Worm (Caenorhabditis elegans) whole organism, young adult: ENCODE results near the gene C41C4.9.

ENCODE experiments used
- F22D6.2 ChIP-seq: sonication (generic microtip); optimal IDR thresholded peaks from 2 replicates; lab custom pipeline; 2016; ENCODE audit warnings: mild to moderate bottlenecking, missing genetic modification characterization, missing compliant biosample characterization
- ama-1 ChIP-seq, 3 experiments: fragments of 150-350 bp in 1 of 3; sonication (generic microtip) in 2 of 3; optimal IDR thresholded peaks; 2 replicates each; lab custom pipeline; 2014 to 2018; ENCODE audit warnings: missing biosample characterization in 2 of 3, missing genetic modification characterization in 2 of 3, missing genetic modification reagents in 2 of 3
- attf-3 ChIP-seq: fragments of 200-800 bp; sonication (Bioruptor generic); conservative IDR thresholded peaks from 2 replicates; pipeline ENCODE4 v1.3.6; 2022; ENCODE audit warnings: missing genetic modification reagents, missing genetic modification characterization, missing compliant biosample characterization
- bed-2 ChIP-seq: fragments of 200-800 bp; sonication (Bioruptor generic); IDR thresholded peaks from 2 replicates; pipeline ENCODE4 v1.3.6; 2022; ENCODE audit warnings: missing genetic modification reagents, missing genetic modification characterization, missing compliant biosample characterization
- dpl-1 ChIP-seq: fragments of 150-350 bp; optimal IDR thresholded peaks from 2 replicates; lab custom pipeline; 2014; ENCODE audit warnings: missing biosample characterization, missing genetic modification reagents, missing genetic modification characterization
- hmg-1.2 ChIP-seq: fragments of 200-800 bp; sonication (Bioruptor generic); IDR thresholded peaks from 2 replicates; pipeline ENCODE4 v1.3.6; 2022; ENCODE audit warnings: missing genetic modification reagents, missing genetic modification characterization, missing compliant biosample characterization
- lin-40 ChIP-seq: sonication (generic microtip); optimal IDR thresholded peaks from 2 replicates; lab custom pipeline; 2016; ENCODE audit warnings: missing genetic modification characterization, mild to moderate bottlenecking, missing compliant biosample characterization, missing genotype, missing genetic modification reagents
- madf-6 ChIP-seq: fragments of 200-800 bp; sonication (Bioruptor generic); IDR thresholded peaks from 2 replicates; pipeline ENCODE4 v1.3.6; 2022; ENCODE audit warnings: missing genetic modification reagents, missing genetic modification characterization, missing compliant biosample characterization
- mel-28 ChIP-seq: sonication (generic microtip); optimal IDR thresholded peaks from 2 replicates; lab custom pipeline; 2016; ENCODE audit warnings: borderline replicate concordance, mild to moderate bottlenecking, missing genetic modification characterization, missing compliant biosample characterization
- nhr-179 ChIP-seq: sonication (generic microtip); optimal IDR thresholded peaks from 2 replicates; lab custom pipeline; 2016; ENCODE audit warnings: mild to moderate bottlenecking, missing genetic modification characterization, missing compliant biosample characterization
- sea-2 ChIP-seq: fragments of 200-800 bp; sonication (Bioruptor generic); IDR thresholded peaks from 2 replicates; pipeline ENCODE4 v1.3.6; 2022; ENCODE audit warnings: missing genetic modification characterization, missing compliant biosample characterization
- snpc-4 ChIP-seq, 5 experiments: fragments of 150-350 bp in 1 of 5; sonication (generic microtip) in 4 of 5; optimal IDR thresholded peaks; 2 replicates each; lab custom pipeline; 2014 to 2018; ENCODE audit warnings: missing genetic modification characterization in 5 of 5, missing biosample characterization in 3 of 5, antibody characterized with exemption in 2 of 5, mild to moderate bottlenecking in 2 of 5, missing compliant biosample characterization in 2 of 5, missing genotype in 2 of 5, moderate library complexity in 2 of 5, missing genetic modification reagents in 1 of 5

ce11 chrII:8102041-8102440 is 5.4 kb upstream of the C41C4.9 start, which contains the start of gene sre-2:
- TF ChIP-seq snpc-4 (GFP tag; optimal IDR thresholded peaks at IDR 0.05; lab: Kevin White, UChicago) (no peak), snpc-4 (tag; optimal IDR thresholded peaks at IDR 0.05; lab: Kevin White, UChicago) (no peak), bed-2 (GFP tag; lab: Robert Waterston, UW) (no peak), nhr-179 (tag; lab: Kevin White, UChicago) (no peak), hmg-1.2 (GFP tag; lab: Robert Waterston, UW) (no peak), madf-6 (GFP tag; lab: Robert Waterston, UW) (no peak), lin-40 (no peak), attf-3 (GFP tag; lab: Robert Waterston, UW) (no peak), mel-28 (tag; lab: Kevin White, UChicago) (no peak), sea-2 (GFP tag; lab: Robert Waterston, UW) (no peak), F22D6.2 (tag; lab: Kevin White, UChicago) (no peak), dpl-1 (GFP tag; lab: Kevin White, UChicago) (no peak), ama-1 (optimal IDR thresholded peaks at IDR 0.05; lab: Kevin White, UChicago) (no peak), ama-1 (GFP tag; optimal IDR thresholded peaks at IDR 0.05; lab: Kevin White, UChicago) (no peak)
